Fruit fly (Drosophila melanogaster) whole organism, embryonic: Measurements from ENCODE around the gene CG14339.

ENCODE experiments used
- CrebB ChIP-seq: fragments of 200-800 bp; sonication (Bioruptor generic); optimal IDR thresholded peaks from 3 replicates; lab custom pipeline; 2018; ENCODE audit warnings: missing biosample characterization, mild to moderate bottlenecking, missing genetic modification characterization
- Doc3 ChIP-seq: fragments of 200-800 bp; sonication (Bioruptor generic); IDR thresholded peaks from 3 replicates; pipeline ENCODE4 v1.3.6; 2022; ENCODE audit warnings: missing biosample characterization, missing genetic modification characterization; ENCODE audit not compliant: partially characterized antibody
- HLHmδ ChIP-seq: fragments of 200-800 bp; sonication (Bioruptor generic); optimal IDR thresholded peaks from 2 replicates; lab custom pipeline; 2018; ENCODE audit warnings: missing biosample characterization, mild to moderate bottlenecking, missing genetic modification characterization, moderate library complexity
- btn ChIP-seq: fragments of 200-800 bp; sonication (Bioruptor generic); optimal IDR thresholded peaks from 2 replicates; lab custom pipeline; 2016; ENCODE audit warnings: missing biosample characterization, missing genetic modification characterization
- dan ChIP-seq: fragments of 200-800 bp; sonication (Bioruptor generic); IDR thresholded peaks from 2 replicates; pipeline ENCODE4 v1.3.6; 2022; ENCODE audit warnings: missing biosample characterization, missing genetic modification characterization
- sd ChIP-seq: fragments of 200-800 bp; sonication (Bioruptor generic); optimal IDR thresholded peaks from 3 replicates; lab custom pipeline; 2018; ENCODE audit warnings: missing biosample characterization, mild to moderate bottlenecking, missing genetic modification characterization, moderate library complexity

DNA sequence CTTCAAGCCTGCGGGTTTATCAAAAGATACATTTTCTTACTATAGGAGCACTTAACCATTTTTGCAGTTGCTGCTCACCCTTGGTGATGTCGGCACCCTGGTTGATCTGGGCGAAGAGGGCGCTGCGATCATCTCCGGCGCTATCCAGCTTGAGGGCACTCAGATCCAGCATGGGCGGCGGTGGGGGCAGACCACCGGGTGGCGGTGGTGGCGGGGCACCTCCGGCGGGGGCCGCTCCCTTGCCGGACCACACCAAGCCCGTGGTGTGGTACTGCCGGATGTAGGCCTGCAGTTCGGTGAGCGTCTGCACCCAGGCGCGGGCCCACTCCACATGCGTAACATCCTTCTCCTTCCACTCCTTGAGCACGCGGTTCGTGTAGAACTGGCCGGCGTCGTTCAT is 44.4 kb downstream of the CG14339 start:
- TF ChIP-seq btn (GFP tag; lab: Kevin White, UChicago) (no peak), HLHmδ (no peak), CrebB (tag; lab: Kevin White, UChicago) (no peak), dan (GFP tag; lab: Robert Waterston, UW) (no peak), sd (tag; lab: Kevin White, UChicago) (no peak), Doc3 (GFP tag; lab: Robert Waterston, UW) (no peak)
